Worm (Caenorhabditis elegans): Measurements from ENCODE around the gene F14H3.15.

- TF ChIP-seq mab-5 (tag; optimal IDR thresholded peaks at IDR 0.05), result no peak
- TF ChIP-seq unc-62 (GFP tag; optimal IDR thresholded peaks at IDR 0.05), result no peak
- no peak for TF ChIP-seq nhr-12 (tag; optimal IDR thresholded peaks at IDR 0.05)
- no peak for TF ChIP-seq nhr-28 (tag; optimal IDR thresholded peaks at IDR 0.05)
- no peak for TF ChIP-seq elt-3 (tag; optimal IDR thresholded peaks at IDR 0.05)
- no peak for TF ChIP-seq ceh-83 (GFP tag; optimal IDR thresholded peaks at IDR 0.05)
- no peak for TF ChIP-seq mls-2 (tag; optimal IDR thresholded peaks at IDR 0.05)
- no peak for TF ChIP-seq ces-1 (GFP tag; optimal IDR thresholded peaks at IDR 0.05)
- no peak for TF ChIP-seq ztf-11 (tag; optimal IDR thresholded peaks at IDR 0.05)
- TF ChIP-seq blmp-1 (tag; optimal IDR thresholded peaks at IDR 0.05), result no peak
- no peak for TF ChIP-seq nhr-237 (tag; optimal IDR thresholded peaks at IDR 0.05)
- no peak for TF ChIP-seq ceh-39 (tag; optimal IDR thresholded peaks at IDR 0.05)
Measured at ce11 chrV:16029237-16029636, 30.8 kb downstream of the F14H3.15 start.

All from whole organism, mixed stage, embryonic.